Fruit fly (Drosophila melanogaster): ENCODE results near the gene t-Grip128.

t-Grip128 gene

DNA sequence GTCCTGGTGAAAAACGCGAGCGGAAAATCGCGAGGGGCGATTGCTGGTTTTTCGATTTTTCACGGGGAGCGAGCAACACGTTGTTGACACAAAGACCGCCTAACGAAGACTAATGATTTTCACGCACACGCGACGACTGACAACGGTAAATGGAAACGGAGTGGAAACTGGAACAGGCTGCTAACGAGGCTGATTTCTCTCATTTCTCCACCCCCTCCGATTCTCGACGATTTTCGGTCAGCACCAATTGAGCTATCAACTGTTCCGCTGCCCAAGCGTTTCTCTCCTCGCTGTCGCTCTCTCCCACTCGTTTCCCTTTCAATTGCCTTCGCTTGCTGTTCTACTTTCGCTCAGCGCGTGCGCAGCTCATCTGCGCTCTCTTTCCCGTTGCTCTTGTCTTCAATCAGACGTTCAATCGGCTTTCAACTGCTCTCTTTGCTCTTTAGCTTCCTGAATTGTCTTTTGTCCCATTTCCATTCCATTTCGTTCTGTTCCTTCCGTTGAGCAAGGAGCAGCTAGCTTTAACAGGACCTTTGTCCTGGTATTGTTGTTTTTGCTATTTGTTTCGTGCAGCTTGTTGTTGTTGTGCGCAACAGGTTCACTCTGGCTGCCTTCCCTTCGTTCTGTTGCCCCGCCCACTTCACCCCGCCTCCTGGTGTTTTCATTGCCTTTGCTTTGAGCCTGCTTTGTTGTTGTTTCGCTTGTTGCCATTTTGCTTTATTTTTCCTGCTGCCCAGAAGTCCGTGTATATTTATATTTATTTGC lies 20.4 kb downstream of the t-Grip128 start (continued):
- TF ChIP-seq hkb (optimal IDR thresholded peaks at IDR 0.05) (peak; percentile 12), hkb (GFP tag; IDR thresholded peaks at IDR 0.05) (no peak), tgo (GFP tag; IDR thresholded peaks at IDR 0.05) (no peak), CG30403 (GFP tag; optimal IDR thresholded peaks at IDR 0.05) (no peak), lov (optimal IDR thresholded peaks at IDR 0.05) (no peak), lov (GFP tag; IDR thresholded peaks at IDR 0.05) (0 out of 3 replicates have a peak, but pooled peaks have one; percentile 52), bbx (GFP tag; IDR thresholded peaks at IDR 0.05; ENCODE audit: partially characterized antibody) (0 out of 2 replicates have a peak, but pooled peaks have one; percentile 32), CG8290 (GFP tag; optimal IDR thresholded peaks at IDR 0.05) (no peak), CG8290 (tag; optimal IDR thresholded peaks at IDR 0.05) (peak in 1 of 2 experiments; percentile 37), CG10321 (GFP tag; IDR thresholded peaks at IDR 0.05) (no peak), pfk (GFP tag; optimal IDR thresholded peaks at IDR 0.05) (peak; percentile 99), CG34422 (GFP tag; IDR thresholded peaks at IDR 0.05) (peak; percentile 38; the same call in 1 of the 3 replicates), abd-A (tag; optimal IDR thresholded peaks at IDR 0.05) (peak; percentile 48), Usf (GFP tag; optimal IDR thresholded peaks at IDR 0.05) (no peak), CG4360 (GFP tag; IDR thresholded peaks at IDR 0.05) (peak; percentile 98), amos (GFP tag; IDR thresholded peaks at IDR 0.05; ENCODE audit: partially characterized antibody) (peak; percentile 42), CG13123 (GFP tag; optimal IDR thresholded peaks at IDR 0.05) (no peak), Xbp1 (GFP tag; optimal IDR thresholded peaks at IDR 0.05) (no peak), CG4424 (GFP tag; optimal IDR thresholded peaks at IDR 0.05) (no peak), pnt (GFP tag; optimal IDR thresholded peaks at IDR 0.05) (no peak), Bteb2 (GFP tag; optimal IDR thresholded peaks at IDR 0.05) (no peak), CG3163 (GFP tag; optimal IDR thresholded peaks at IDR 0.05) (peak; percentile 94), sqz (GFP tag; optimal IDR thresholded peaks at IDR 0.05) (no peak), luna (GFP tag; optimal IDR thresholded peaks at IDR 0.05) (no peak), Ravus (GFP tag; IDR thresholded peaks at IDR 0.05) (no peak), ems (GFP tag; optimal IDR thresholded peaks at IDR 0.05) (no peak), Lhr (GFP tag; optimal IDR thresholded peaks at IDR 0.05) (no peak), CG13287 (GFP tag; IDR thresholded peaks at IDR 0.05; ENCODE audit: partially characterized antibody) (0 out of 2 replicates have a peak, but pooled peaks have one; percentile 10), CG15601 (tag; optimal IDR thresholded peaks at IDR 0.05) (peak; percentile 100), Tbp (GFP tag; optimal IDR thresholded peaks at IDR 0.05) (no peak), Med (GFP tag) (peak; percentile 36), CG15479 (GFP tag; optimal IDR thresholded peaks at IDR 0.05) (peak; percentile 63), fd3F (GFP tag; optimal IDR thresholded peaks at IDR 0.05) (no peak), CG6765 (GFP tag; optimal IDR thresholded peaks at IDR 0.05) (no peak), Hr3 (GFP tag; optimal IDR thresholded peaks at IDR 0.05) (no peak), Adf1 (GFP tag; IDR thresholded peaks at IDR 0.05) (no peak), onecut (GFP tag; IDR thresholded peaks at IDR 0.05) (peak; percentile 33; the same call in 1 of the 2 replicates), NK7.1 (GFP tag; optimal IDR thresholded peaks at IDR 0.05) (no peak), Neu2 (GFP tag; optimal IDR thresholded peaks at IDR 0.05; ENCODE audit: borderline replicate concordance) (no peak), CG11456 (GFP tag; IDR thresholded peaks at IDR 0.05) (no peak), ewg (GFP tag; optimal IDR thresholded peaks at IDR 0.05) (peak; percentile 90), sob (GFP tag; IDR thresholded peaks at IDR 0.05) (peak; percentile 41; the same call in 1 of the 2 replicates), jing (GFP tag; optimal IDR thresholded peaks at IDR 0.05) (no peak), oc (tag; optimal IDR thresholded peaks at IDR 0.05) (no peak), Asciz (GFP tag; optimal IDR thresholded peaks at IDR 0.05) (no peak), CG1832 (GFP tag; optimal IDR thresholded peaks at IDR 0.05) (peak; percentile 10), Nf-YB (GFP tag; optimal IDR thresholded peaks at IDR 0.05) (no peak), kay (GFP tag; optimal IDR thresholded peaks at IDR 0.05) (no peak), Hsf (GFP tag; optimal IDR thresholded peaks at IDR 0.05) (no peak), chm (GFP tag; IDR thresholded peaks at IDR 0.05) (peak; percentile 57; the same call in 1 of the 2 replicates)
